Worm (Caenorhabditis elegans) whole organism, mixed stage, embryonic: Measurements from ENCODE around the gene srx-82.

Source experiments
- bed-3 ChIP-seq: fragments of 200-800 bp; sonication (Bioruptor generic); optimal IDR thresholded peaks from 3 replicates; lab custom pipeline; 2018; ENCODE audit warnings: mild to moderate bottlenecking, missing genetic modification characterization, moderate library complexity, missing compliant biosample characterization
- elt-1 ChIP-seq: sonication (generic microtip); optimal IDR thresholded peaks from 2 replicates; lab custom pipeline; 2017; ENCODE audit warnings: missing genetic modification characterization, mild to moderate bottlenecking, missing compliant biosample characterization, antibody characterized with exemption, moderate library complexity, borderline replicate concordance; ENCODE audit not compliant: insufficient read depth
- elt-3 ChIP-seq: fragments of 150-350 bp; optimal IDR thresholded peaks from 2 replicates; lab custom pipeline; 2014; ENCODE audit warnings: missing biosample characterization, missing genetic modification characterization
- lin-13 ChIP-seq: fragments of 150-350 bp; optimal IDR thresholded peaks from 2 replicates; lab custom pipeline; 2014; ENCODE audit warnings: missing biosample characterization, missing genetic modification characterization
- lsy-2 ChIP-seq: fragments of 150-350 bp; optimal IDR thresholded peaks from 2 replicates; lab custom pipeline; 2014; ENCODE audit warnings: missing biosample characterization, missing genetic modification characterization
- nhr-12 ChIP-seq: fragments of 150-350 bp; optimal IDR thresholded peaks from 2 replicates; lab custom pipeline; 2014; ENCODE audit warnings: missing biosample characterization, missing genetic modification characterization
- nhr-237 ChIP-seq: fragments of 150-350 bp; optimal IDR thresholded peaks from 2 replicates; lab custom pipeline; 2014; ENCODE audit warnings: missing biosample characterization, missing genetic modification characterization
- nhr-28 ChIP-seq: fragments of 150-350 bp; optimal IDR thresholded peaks from 2 replicates; lab custom pipeline; 2014; ENCODE audit warnings: missing biosample characterization, missing genetic modification characterization
- pha-4 ChIP-seq: fragments of 150-350 bp; optimal IDR thresholded peaks from 2 replicates; lab custom pipeline; 2018; ENCODE audit warnings: missing biosample characterization, missing genetic modification reagents, missing genetic modification characterization
- unc-39 ChIP-seq: fragments of 150-350 bp; optimal IDR thresholded peaks from 2 replicates; lab custom pipeline; 2014; ENCODE audit warnings: missing biosample characterization, missing genetic modification characterization
- unc-62 ChIP-seq: fragments of 150-350 bp; optimal IDR thresholded peaks from 2 replicates; lab custom pipeline; 2014; ENCODE audit warnings: missing biosample characterization, missing genetic modification reagents, missing genetic modification characterization

DNA sequence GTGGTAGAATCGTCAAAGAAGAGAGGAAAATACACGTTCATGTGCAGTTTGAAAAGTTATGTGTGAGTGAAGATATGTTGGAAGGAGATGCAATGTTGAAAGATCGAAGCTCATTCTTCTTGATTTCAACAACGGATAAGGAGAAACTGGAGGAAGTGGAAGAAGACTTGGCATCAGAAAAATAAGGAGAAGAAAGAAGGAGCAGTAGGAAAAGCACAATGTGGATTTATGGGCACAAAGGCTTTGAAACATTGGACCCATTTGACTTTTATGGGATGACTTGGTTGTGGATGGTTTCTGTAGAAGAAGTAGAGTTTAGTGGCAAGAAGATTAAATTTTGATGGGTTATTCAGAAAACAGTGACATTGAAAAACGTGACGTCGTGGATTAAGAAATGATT lies 30.5 kb downstream of the srx-82 start:
- TF ChIP-seq nhr-28 (tag; lab: Kevin White, UChicago) (no peak), lsy-2 (tag; lab: Kevin White, UChicago) (no peak), nhr-237 (tag; lab: Kevin White, UChicago) (no peak), unc-62 (GFP tag; lab: Kevin White, UChicago) (no peak), pha-4 (no peak), bed-3 (GFP tag; lab: Kevin White, UChicago) (no peak), lin-13 (tag; lab: Kevin White, UChicago) (no peak), elt-3 (no peak), unc-39 (tag; lab: Kevin White, UChicago) (no peak), elt-1 (tag; lab: Kevin White, UChicago) (no peak), nhr-12 (tag; lab: Kevin White, UChicago) (no peak)
